Worm (Caenorhabditis elegans) whole organism, L1 larva: ENCODE data around the gene C35B1.9.

Experiments used
- C04F5.9 ChIP-seq: sonication (generic microtip); optimal IDR thresholded peaks from 2 replicates; lab custom pipeline; 2016; ENCODE audit warnings: missing genetic modification characterization, missing compliant biosample characterization
- C16A3.4 ChIP-seq: fragments of 150-350 bp; optimal IDR thresholded peaks from 2 replicates; lab custom pipeline; 2014; ENCODE audit warnings: missing biosample characterization, missing genetic modification characterization
- C34B4.2 ChIP-seq: sonication (generic microtip); optimal IDR thresholded peaks from 2 replicates; lab custom pipeline; 2017; ENCODE audit warnings: mild to moderate bottlenecking, missing genetic modification characterization, missing compliant biosample characterization
- F16B12.6 ChIP-seq: fragments of 150-350 bp; optimal IDR thresholded peaks from 2 replicates; lab custom pipeline; 2014; ENCODE audit warnings: missing biosample characterization, missing genetic modification characterization
- Y116A8C.19 ChIP-seq: sonication (generic microtip); optimal IDR thresholded peaks from 2 replicates; lab custom pipeline; 2016; ENCODE audit warnings: missing compliant biosample characterization, missing genetic modification characterization, borderline replicate concordance
- aha-1 ChIP-seq: fragments of 150-350 bp; optimal IDR thresholded peaks from 2 replicates; lab custom pipeline; 2014; ENCODE audit warnings: missing biosample characterization, missing genetic modification characterization
- alr-1 ChIP-seq: fragments of 200-800 bp; sonication (Bioruptor generic); optimal IDR thresholded peaks from 2 replicates; lab custom pipeline; 2018; ENCODE audit warnings: borderline replicate concordance, mild to moderate bottlenecking, missing genetic modification characterization, missing compliant biosample characterization
- aly-2 ChIP-seq: fragments of 150-350 bp; optimal IDR thresholded peaks from 2 replicates; lab custom pipeline; 2014; ENCODE audit warnings: missing biosample characterization, missing genetic modification characterization
- ama-1 ChIP-seq: fragments of 150-350 bp; optimal IDR thresholded peaks from 2 replicates; lab custom pipeline; 2014
- blmp-1 ChIP-seq: fragments of 150-350 bp; optimal IDR thresholded peaks from 2 replicates; lab custom pipeline; 2014; ENCODE audit warnings: missing biosample characterization, missing genetic modification characterization
- ceh-90 ChIP-seq: sonication (generic microtip); optimal IDR thresholded peaks from 2 replicates; lab custom pipeline; 2016; ENCODE audit warnings: missing genetic modification characterization, missing compliant biosample characterization
- dpl-1 ChIP-seq, 3 experiments: fragments of 150-350 bp in 2 of 3; sonication (generic microtip) in 1 of 3; optimal IDR thresholded peaks; 2 replicates each; lab custom pipeline; 2014 to 2017; ENCODE audit warnings: missing biosample characterization in 3 of 3, missing genetic modification characterization in 3 of 3, missing genetic modification reagents in 3 of 3
- efl-1 ChIP-seq, 4 experiments: fragments of 150-350 bp; optimal IDR thresholded peaks in 3 of 4; peaks in 1 of 4; 1 replicate in 1 of 4; 2 replicates in 3 of 4; lab custom pipeline; 2014; ENCODE audit warnings: missing biosample characterization in 2 of 4, missing genetic modification characterization in 2 of 4, missing genetic modification reagents in 2 of 4
- efl-3 ChIP-seq: fragments of 200-800 bp; sonication (Bioruptor generic); optimal IDR thresholded peaks from 2 replicates; lab custom pipeline; 2018; ENCODE audit warnings: mild to moderate bottlenecking, missing genetic modification characterization, missing compliant biosample characterization
- egl-13 ChIP-seq: sonication (generic microtip); optimal IDR thresholded peaks from 2 replicates; lab custom pipeline; 2016; ENCODE audit warnings: missing genotype, missing genetic modification reagents, missing genetic modification characterization, missing compliant biosample characterization
- elt-3 ChIP-seq, 6 experiments: fragments of 150-350 bp in 1 of 6; sonication (generic microtip); optimal IDR thresholded peaks; 2 replicates each; lab custom pipeline; 2017 to 2018; ENCODE audit warnings: missing biosample characterization in 6 of 6, missing genetic modification characterization in 6 of 6, inconsistent platforms in 1 of 6
- fos-1 ChIP-seq: fragments of 150-350 bp; optimal IDR thresholded peaks from 2 replicates; lab custom pipeline; 2014; ENCODE audit warnings: missing biosample characterization, missing genetic modification characterization
- grh-1 ChIP-seq: fragments of 200-800 bp; sonication (Bioruptor generic); IDR thresholded peaks from 2 replicates; pipeline ENCODE4 v1.3.6; 2022; ENCODE audit warnings: missing genetic modification reagents, missing genetic modification characterization, missing compliant biosample characterization
- irx-1 ChIP-seq: sonication (generic microtip); optimal IDR thresholded peaks from 2 replicates; lab custom pipeline; 2016; ENCODE audit warnings: missing genetic modification characterization, missing compliant biosample characterization
- isw-1 ChIP-seq: fragments of 200-800 bp; sonication (Bioruptor generic); IDR thresholded peaks from 2 replicates; pipeline ENCODE4 v1.3.6; 2022; ENCODE audit warnings: missing genetic modification characterization, missing compliant biosample characterization
- jun-1 ChIP-seq: fragments of 150-350 bp; optimal IDR thresholded peaks from 2 replicates; lab custom pipeline; 2014; ENCODE audit warnings: missing biosample characterization, missing genetic modification reagents, missing genetic modification characterization
- lir-3 ChIP-seq: sonication (generic microtip); optimal IDR thresholded peaks from 2 replicates; lab custom pipeline; 2016; ENCODE audit warnings: mild to moderate bottlenecking, missing genetic modification characterization, moderate library complexity, missing compliant biosample characterization; ENCODE audit not compliant: poor library complexity
- lsy-2 ChIP-seq, 2 experiments: fragments of 150-350 bp; optimal IDR thresholded peaks; 2 replicates each; lab custom pipeline; 2014; ENCODE audit warnings: missing biosample characterization in 2 of 2, missing genetic modification characterization in 2 of 2
- mab-9 ChIP-seq: fragments of 200-800 bp; sonication (Bioruptor generic); IDR thresholded peaks from 2 replicates; pipeline ENCODE4 v1.3.6; 2022; ENCODE audit warnings: missing genetic modification reagents, missing genetic modification characterization, missing compliant biosample characterization
- mdl-1 ChIP-seq, 2 experiments: fragments of 150-350 bp; optimal IDR thresholded peaks; 2 replicates each; lab custom pipeline; 2014 to 2017; ENCODE audit warnings: missing biosample characterization in 2 of 2, missing genetic modification characterization in 2 of 2, inconsistent platforms in 1 of 2
- nhr-12 ChIP-seq: sonication (generic microtip); optimal IDR thresholded peaks from 2 replicates; lab custom pipeline; 2017; ENCODE audit warnings: missing biosample characterization, missing genetic modification characterization
- nhr-20 ChIP-seq: sonication (generic microtip); optimal IDR thresholded peaks from 2 replicates; lab custom pipeline; 2016; ENCODE audit warnings: mild to moderate bottlenecking, missing genetic modification characterization, missing compliant biosample characterization
- nhr-237 ChIP-seq: fragments of 150-350 bp; optimal IDR thresholded peaks from 2 replicates; lab custom pipeline; 2014; ENCODE audit warnings: missing biosample characterization, missing genetic modification characterization
- nhr-71 ChIP-seq: sonication (generic microtip); optimal IDR thresholded peaks from 2 replicates; lab custom pipeline; 2016; ENCODE audit warnings: mild to moderate bottlenecking, missing genetic modification characterization, moderate library complexity, missing compliant biosample characterization
- nhr-76 ChIP-seq: sonication (generic microtip); optimal IDR thresholded peaks from 2 replicates; lab custom pipeline; 2017; ENCODE audit warnings: missing biosample characterization, missing genetic modification characterization
- nhr-84 ChIP-seq: sonication (generic microtip); optimal IDR thresholded peaks from 2 replicates; lab custom pipeline; 2017; ENCODE audit warnings: missing biosample characterization, missing genetic modification characterization
- nhr-85 ChIP-seq: sonication (generic microtip); peaks from one replicate; lab custom pipeline; 2016; ENCODE audit warnings: missing genetic modification characterization, inconsistent platforms, missing compliant biosample characterization
- nhr-90 ChIP-seq: sonication (generic microtip); optimal IDR thresholded peaks from 2 replicates; lab custom pipeline; 2016; ENCODE audit warnings: mild to moderate bottlenecking, missing genetic modification characterization, missing compliant biosample characterization; ENCODE audit not compliant: poor library complexity
- pax-3 ChIP-seq: fragments of 200-800 bp; sonication (Bioruptor generic); optimal IDR thresholded peaks from 2 replicates; lab custom pipeline; 2018; ENCODE audit warnings: mild to moderate bottlenecking, missing genetic modification characterization, moderate library complexity, missing compliant biosample characterization
- rnt-1 ChIP-seq: sonication (generic microtip); optimal IDR thresholded peaks from 2 replicates; lab custom pipeline; 2016; ENCODE audit warnings: mild to moderate bottlenecking, missing genetic modification characterization, moderate library complexity, missing compliant biosample characterization
- skn-1 ChIP-seq: fragments of 150-350 bp; optimal IDR thresholded peaks from 2 replicates; lab custom pipeline; 2014; ENCODE audit warnings: missing biosample characterization, missing genetic modification characterization
- sptf-1 ChIP-seq: fragments of 150-350 bp; optimal IDR thresholded peaks from 2 replicates; lab custom pipeline; 2014; ENCODE audit warnings: missing biosample characterization, missing genetic modification characterization
- sup-37 ChIP-seq: fragments of 200-800 bp; sonication (Bioruptor generic); optimal IDR thresholded peaks from 2 replicates; lab custom pipeline; 2018; ENCODE audit warnings: mild to moderate bottlenecking, missing genetic modification characterization, missing compliant biosample characterization
- swsn-7 ChIP-seq: sonication (generic microtip); optimal IDR thresholded peaks from 2 replicates; lab custom pipeline; 2016; ENCODE audit warnings: missing genetic modification characterization, missing compliant biosample characterization
- tbx-2 ChIP-seq: sonication (generic microtip); optimal IDR thresholded peaks from 2 replicates; lab custom pipeline; 2016; ENCODE audit warnings: missing genetic modification characterization, missing compliant biosample characterization
- unc-30 ChIP-seq: sonication (generic microtip); optimal IDR thresholded peaks from 2 replicates; lab custom pipeline; 2017; ENCODE audit warnings: missing biosample characterization, missing genetic modification characterization
- unc-86 ChIP-seq: sonication (generic microtip); optimal IDR thresholded peaks from 2 replicates; lab custom pipeline; 2016; ENCODE audit warnings: missing genetic modification characterization, missing compliant biosample characterization
- unc-98 ChIP-seq: fragments of 200-800 bp; sonication (Bioruptor generic); IDR thresholded peaks from 2 replicates; pipeline ENCODE4 v1.3.6; 2022; ENCODE audit warnings: missing genetic modification characterization, missing compliant biosample characterization
- vab-15 ChIP-seq: sonication (generic microtip); optimal IDR thresholded peaks from 2 replicates; lab custom pipeline; 2017; ENCODE audit warnings: missing genotype, mild to moderate bottlenecking, missing genetic modification characterization, missing compliant biosample characterization
- zip-4 ChIP-seq: fragments of 200-800 bp; sonication (Bioruptor generic); optimal IDR thresholded peaks from 2 replicates; lab custom pipeline; 2018; ENCODE audit warnings: mild to moderate bottlenecking, missing genetic modification characterization, moderate library complexity, missing compliant biosample characterization
- ztf-11 ChIP-seq, 2 experiments: sonication (generic microtip); optimal IDR thresholded peaks; 2 replicates each; lab custom pipeline; 2016 to 2017; ENCODE audit warnings: missing genetic modification characterization in 2 of 2, missing biosample characterization in 1 of 2, missing compliant biosample characterization in 1 of 2
- ztf-4 ChIP-seq: fragments of 150-350 bp; optimal IDR thresholded peaks from 2 replicates; lab custom pipeline; 2014; ENCODE audit warnings: missing biosample characterization, missing genetic modification characterization

The C35B1.9 gene

ce11 chrIV:4049398-4049998, 31.2 kb downstream of the C35B1.9 start, which contains the start of gene pcn-1 (continued):
- TF ChIP-seq nhr-85 (peak; percentile 99), nhr-90 (tag; lab: Kevin White, UChicago) (peak; percentile 98), fos-1 (tag; lab: Kevin White, UChicago) (peak; percentile 88), egl-13 (tag; lab: Kevin White, UChicago) (peak; percentile 98), elt-3 (tag; optimal IDR thresholded peaks at IDR 0.05; lab: Kevin White, UChicago) (peak in 3 of 6 experiments; percentile 63 to 92 (median 91)), alr-1 (tag; lab: Kevin White, UChicago) (no peak), ztf-4 (peak; percentile 75), unc-86 (tag; lab: Kevin White, UChicago) (peak; percentile 97)

DNA sequence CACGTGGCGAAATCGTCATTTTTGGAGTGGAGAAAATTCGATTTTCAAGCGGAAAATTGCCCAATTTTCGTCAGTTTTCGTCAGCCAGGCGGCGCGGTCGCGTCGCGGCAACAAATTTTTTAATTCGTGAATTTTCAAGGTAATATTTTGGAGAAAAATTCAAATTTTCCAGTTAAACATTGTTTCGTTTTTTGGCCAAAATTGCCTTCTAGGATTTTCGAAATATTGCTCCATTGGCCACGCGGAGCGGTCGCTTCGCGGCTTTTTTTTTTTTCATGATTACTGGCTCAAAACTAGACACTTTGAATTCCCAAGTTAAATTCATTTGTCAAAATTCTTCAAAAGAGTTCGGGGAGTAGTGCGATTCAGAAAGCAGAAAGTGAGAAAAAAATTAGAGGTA, 33.1 kb downstream of the C35B1.9 start:
- no peak for TF ChIP-seq unc-98 (GFP tag; lab: Robert Waterston, UW)
- no peak for TF ChIP-seq aly-2
- peak; percentile 3 for TF ChIP-seq nhr-85
- no peak for TF ChIP-seq isw-1
- no peak for TF ChIP-seq lir-3
- TF ChIP-seq efl-3 (GFP tag; lab: Kevin White, UChicago) = no peak
- TF ChIP-seq sptf-1 = no peak
- TF ChIP-seq nhr-84 (tag; lab: Kevin White, UChicago) = no peak
- TF ChIP-seq alr-1 (tag; lab: Kevin White, UChicago) = no peak
- no peak for TF ChIP-seq jun-1
- no peak for TF ChIP-seq nhr-76 (tag; lab: Kevin White, UChicago)
- TF ChIP-seq efl-1 (optimal IDR thresholded peaks at IDR 0.05; lab: Kevin White, UChicago) = no peak
- peak in 1 of 2 experiments; percentile 13 for TF ChIP-seq efl-1 (GFP tag; optimal IDR thresholded peaks at IDR 0.05 in 1 of 2; lab: Kevin White, UChicago)

DNA sequence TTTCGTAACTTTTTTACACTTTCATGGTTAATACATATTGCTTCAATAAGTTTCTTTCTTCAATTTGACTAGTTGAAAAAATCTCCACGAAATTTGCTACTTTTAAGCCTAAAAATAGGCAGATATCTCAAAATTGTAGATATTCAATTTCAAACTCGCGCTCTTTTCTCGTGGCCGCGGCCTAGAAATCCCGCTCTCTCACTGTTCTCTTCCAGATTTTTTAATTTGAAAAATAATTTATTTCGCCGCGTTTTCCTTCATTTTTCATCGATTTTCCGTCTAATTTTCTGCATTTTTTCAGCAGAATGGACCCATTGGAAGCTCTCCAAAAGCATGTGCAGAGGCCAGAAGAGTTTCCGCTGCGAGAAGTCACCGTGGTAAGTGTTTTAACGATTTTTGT, 38.5 kb downstream of the C35B1.9 start, which contains the start of gene cdc-73:
cdc-73 (plus strand) TSS at position 302 of the 400 bp plus-strand sequence.
- TF ChIP-seq aha-1 (tag; lab: Kevin White, UChicago) = no peak
- TF ChIP-seq irx-1 (tag; lab: Kevin White, UChicago) = peak; percentile 83
- TF ChIP-seq ama-1 = no peak
- peak; percentile 29 for TF ChIP-seq F16B12.6 (tag; lab: Kevin White, UChicago)
- TF ChIP-seq ceh-90 (tag; lab: Kevin White, UChicago) = peak; percentile 87
- TF ChIP-seq ztf-11 (tag; optimal IDR thresholded peaks at IDR 0.05; lab: Kevin White, UChicago) = peak in 1 of 2 experiments; percentile 63
- peak; percentile 26 for TF ChIP-seq egl-13 (tag; lab: Kevin White, UChicago)
- peak; percentile 33 for TF ChIP-seq nhr-85
- no peak for TF ChIP-seq vab-15 (tag; lab: Kevin White, UChicago)
- TF ChIP-seq mab-9 (GFP tag; lab: Robert Waterston, UW) = 0 out of 2 replicates have a peak, but pooled peaks have one; percentile 21
- TF ChIP-seq rnt-1 (tag; lab: Kevin White, UChicago) = peak; percentile 94
- no peak for TF ChIP-seq nhr-237 (tag; lab: Kevin White, UChicago)
- peak; percentile 70 for TF ChIP-seq nhr-90 (tag; lab: Kevin White, UChicago)
- TF ChIP-seq C04F5.9 (tag; lab: Kevin White, UChicago) = peak; percentile 22
- no peak for TF ChIP-seq blmp-1 (tag; lab: Kevin White, UChicago)
- TF ChIP-seq nhr-12 = no peak
- TF ChIP-seq C16A3.4 = peak; percentile 7
- no peak for TF ChIP-seq Y116A8C.19
- TF ChIP-seq lsy-2 (tag; optimal IDR thresholded peaks at IDR 0.05; lab: Kevin White, UChicago) = peak; percentile 59 to 60
- TF ChIP-seq unc-30 = no peak
- TF ChIP-seq zip-4 = no peak
- no peak for TF ChIP-seq C34B4.2 (tag; lab: Kevin White, UChicago)
- TF ChIP-seq isw-1 = peak; percentile 34
- TF ChIP-seq lir-3 = no peak
- peak; percentile 52 for TF ChIP-seq swsn-7 (tag; lab: Kevin White, UChicago)
- TF ChIP-seq mdl-1 (tag; optimal IDR thresholded peaks at IDR 0.05; lab: Kevin White, UChicago) = no peak
- TF ChIP-seq nhr-76 (tag; lab: Kevin White, UChicago) = no peak
- peak; percentile 72 for TF ChIP-seq tbx-2 (tag; lab: Kevin White, UChicago)
- TF ChIP-seq dpl-1 (GFP tag; optimal IDR thresholded peaks at IDR 0.05; lab: Kevin White, UChicago) = peak; percentile 89 to 93 (median 91)
- peak; percentile 29 for TF ChIP-seq unc-86 (tag; lab: Kevin White, UChicago)
- TF ChIP-seq skn-1 (tag; lab: Kevin White, UChicago) = no peak
- peak; percentile 18 for TF ChIP-seq nhr-20 (tag; lab: Kevin White, UChicago)
- TF ChIP-seq efl-3 (GFP tag; lab: Kevin White, UChicago) = no peak
- TF ChIP-seq unc-98 (GFP tag; lab: Robert Waterston, UW) = 0 out of 2 replicates have a peak, but pooled peaks have one; percentile 37
- no peak for TF ChIP-seq sup-37 (GFP tag; lab: Kevin White, UChicago)
- no peak for TF ChIP-seq grh-1 (GFP tag; lab: Robert Waterston, UW)
- TF ChIP-seq pax-3 = no peak
- peak; percentile 74 for TF ChIP-seq nhr-71 (tag; lab: Kevin White, UChicago)
